Worm (Caenorhabditis elegans): ENCODE measurements around the gene vps-33.1.

The vps-33.1 gene

ce11 chrIII:8733237-8733636, 32.5 kb downstream of the vps-33.1 start (continued):
- 0 out of 2 replicates have a peak, but pooled peaks have one; percentile 25 for TF ChIP-seq hmg-1.1 (GFP tag; IDR thresholded peaks at IDR 0.05)
- peak; percentile 10 for TF ChIP-seq dve-1 (tag; optimal IDR thresholded peaks at IDR 0.05; ENCODE audit: insufficient read depth)
- TF ChIP-seq mxl-3 (GFP tag; optimal IDR thresholded peaks at IDR 0.05), result peak; percentile 50

- TF ChIP-seq ceh-20 (GFP tag; IDR thresholded peaks at IDR 0.05), result 0 out of 2 replicates have a peak, but pooled peaks have one; percentile 11
- peak in 1 of 2 experiments; percentile 28 for TF ChIP-seq daf-16 (GFP tag; optimal IDR thresholded peaks at IDR 0.05)
- TF ChIP-seq daf-16 (tag; optimal IDR thresholded peaks at IDR 0.05), result peak; percentile 52
- TF ChIP-seq php-3 (GFP tag; IDR thresholded peaks at IDR 0.05), result peak; percentile 72
- peak; percentile 10 for TF ChIP-seq nhr-77 (tag; optimal IDR thresholded peaks at IDR 0.05)
- TF ChIP-seq lin-38 (GFP tag; IDR thresholded peaks at IDR 0.05), result peak; percentile 24; the same call in 1 of the 2 replicates
- TF ChIP-seq nhr-28 (tag; optimal IDR thresholded peaks at IDR 0.05), result peak; percentile 44
- no peak for TF ChIP-seq F44E2.7 (GFP tag; IDR thresholded peaks at IDR 0.05)
- TF ChIP-seq F10B5.3 (tag; optimal IDR thresholded peaks at IDR 0.05), result no peak
- TF ChIP-seq dmd-6 (GFP tag; IDR thresholded peaks at IDR 0.05), result peak; percentile 91
- peak; percentile 53 for TF ChIP-seq hlh-30 (tag; optimal IDR thresholded peaks at IDR 0.05; ENCODE audit: insufficient read depth)
- TF ChIP-seq tra-1 (GFP tag; IDR thresholded peaks at IDR 0.05), result peak; percentile 64; the same call in 1 of the 2 replicates
- TF ChIP-seq pqm-1 (tag; optimal IDR thresholded peaks at IDR 0.05), result peak; percentile 88
- no peak for TF ChIP-seq nhr-111 (GFP tag; optimal IDR thresholded peaks at IDR 0.05)
- no peak for TF ChIP-seq T26A8.4 (GFP tag; IDR thresholded peaks at IDR 0.05)
- TF ChIP-seq madf-9 (GFP tag; conservative IDR thresholded peaks at IDR 0.05), result no peak
- TF ChIP-seq gei-8 (GFP tag; optimal IDR thresholded peaks at IDR 0.05), result no peak
- peak in 1 of 2 experiments; percentile 75 for TF ChIP-seq mdl-1 (tag; optimal IDR thresholded peaks at IDR 0.05)
- TF ChIP-seq zip-2 (tag; optimal IDR thresholded peaks at IDR 0.05), result no peak
- peak; percentile 8 for TF ChIP-seq aha-1 (tag)
- TF ChIP-seq T20F7.1 (GFP tag; optimal IDR thresholded peaks at IDR 0.05), result peak; percentile 1
- TF ChIP-seq lin-13 (GFP tag; optimal IDR thresholded peaks at IDR 0.05), result no peak
- peak; percentile 56 for TF ChIP-seq nhr-102 (tag; optimal IDR thresholded peaks at IDR 0.05)
- TF ChIP-seq mes-2 (tag; optimal IDR thresholded peaks at IDR 0.05; ENCODE audit: poor library complexity, severe bottlenecking), result peak; percentile 3
- peak; percentile 62 for TF ChIP-seq hlh-11 (tag; optimal IDR thresholded peaks at IDR 0.05)
- no peak for TF ChIP-seq nhr-11 (tag; optimal IDR thresholded peaks at IDR 0.05)
- TF ChIP-seq dve-1 (tag; optimal IDR thresholded peaks at IDR 0.05; ENCODE audit: insufficient read depth), result peak; percentile 94
- peak; percentile 66 for TF ChIP-seq lin-1 (GFP tag; IDR thresholded peaks at IDR 0.05)
Measured at ce11 chrIII:8733667-8734066, 32.9 kb downstream of the vps-33.1 start.

ce11 chrIII:8734327-8734885, 33.7 kb downstream of the vps-33.1 start:
- TF ChIP-seq dmd-6 (GFP tag; IDR thresholded peaks at IDR 0.05), result peak; percentile 79
- peak in 1 of 2 experiments; percentile 40 for TF ChIP-seq mdl-1 (tag; optimal IDR thresholded peaks at IDR 0.05)
- peak; percentile 14 for TF ChIP-seq nhr-11 (tag; optimal IDR thresholded peaks at IDR 0.05)
- no peak for TF ChIP-seq fos-1 (tag; optimal IDR thresholded peaks at IDR 0.05)
- peak; percentile 86 for TF ChIP-seq hlh-11 (tag; optimal IDR thresholded peaks at IDR 0.05)
- TF ChIP-seq gei-8 (GFP tag; optimal IDR thresholded peaks at IDR 0.05), result peak; percentile 5
- no peak for TF ChIP-seq ceh-20 (GFP tag; IDR thresholded peaks at IDR 0.05)
- TF ChIP-seq zag-1 (tag; optimal IDR thresholded peaks at IDR 0.05), result no peak
- TF ChIP-seq aha-1 (tag), result peak; percentile 87
- TF ChIP-seq mxl-3 (GFP tag; optimal IDR thresholded peaks at IDR 0.05), result peak; percentile 65
- TF ChIP-seq ama-1 (optimal IDR thresholded peaks at IDR 0.05), result no peak
- TF ChIP-seq hif-1 (tag; optimal IDR thresholded peaks at IDR 0.05), result peak in 1 of 2 experiments; percentile 34
- TF ChIP-seq pqm-1 (tag; optimal IDR thresholded peaks at IDR 0.05), result no peak
- no peak for TF ChIP-seq nhr-237 (tag; optimal IDR thresholded peaks at IDR 0.05)
- no peak for TF ChIP-seq Y5F2A.4 (GFP tag; optimal IDR thresholded peaks at IDR 0.05)
- TF ChIP-seq snpc-1.2 (GFP tag; IDR thresholded peaks at IDR 0.05), result no peak
- TF ChIP-seq pha-4 (GFP tag; IDR thresholded peaks at IDR 0.05), result no peak
- TF ChIP-seq pha-4 (tag; optimal IDR thresholded peaks at IDR 0.05), result peak; percentile 11
- TF ChIP-seq nhr-25 (tag; optimal IDR thresholded peaks at IDR 0.05; ENCODE audit: borderline replicate concordance, insufficient read depth), result peak; percentile 36
- no peak for TF ChIP-seq unc-130 (GFP tag; optimal IDR thresholded peaks at IDR 0.05)
- no peak for TF ChIP-seq ceh-32 (tag; optimal IDR thresholded peaks at IDR 0.05; ENCODE audit: poor library complexity)
- no peak for TF ChIP-seq nhr-41 (GFP tag; IDR thresholded peaks at IDR 0.05)
- no peak for TF ChIP-seq nhr-77 (tag; optimal IDR thresholded peaks at IDR 0.05)
- TF ChIP-seq hlh-30 (tag; optimal IDR thresholded peaks at IDR 0.05; ENCODE audit: insufficient read depth), result peak; percentile 78
- TF ChIP-seq skn-1 (tag; optimal IDR thresholded peaks at IDR 0.05), result no peak
- TF ChIP-seq mep-1 (tag; optimal IDR thresholded peaks at IDR 0.05), result peak; percentile 41
- TF ChIP-seq nhr-48 (tag; optimal IDR thresholded peaks at IDR 0.05), result peak; percentile 66
